ENCODE assay signal across 1 fruit fly cellular context in the genomic region with DNA sequence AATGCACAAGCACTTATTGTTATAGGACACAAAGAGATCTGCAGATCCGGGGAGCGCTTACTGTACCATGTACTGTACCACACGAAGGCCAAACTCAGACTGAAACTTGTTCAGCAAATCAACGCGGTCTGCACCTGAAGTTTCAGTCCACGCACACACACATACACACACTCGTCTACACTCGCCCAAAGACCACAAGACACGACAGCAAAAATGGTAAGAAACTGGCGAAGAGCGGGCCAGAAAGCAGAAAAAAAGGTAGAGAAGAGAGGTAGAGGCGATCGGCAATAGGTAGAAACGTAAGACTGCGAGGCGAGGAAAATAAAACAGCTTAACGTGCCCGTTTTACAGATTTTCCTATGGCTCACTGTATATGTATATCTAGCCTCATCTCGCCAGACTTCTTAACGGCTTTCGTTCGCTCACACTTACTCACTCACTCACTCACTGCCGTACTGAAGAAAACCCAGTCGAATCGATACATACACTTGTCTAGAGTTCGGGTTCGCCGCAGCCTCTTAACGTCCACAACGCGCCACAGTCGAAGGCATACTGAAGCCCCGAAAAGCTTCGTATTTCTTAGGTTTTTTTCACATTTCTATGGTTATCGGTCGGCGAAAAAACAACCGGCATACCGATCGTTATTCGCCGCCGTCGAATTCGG.
A peak's percentile ranks its signal among the peaks of the same experiment; 100 is the strongest.
TF ChIP-seq lines count a peak whose summit lies in the region.

A gene (minus strand): TSS at position 553 of the 664 bp plus-strand sequence.

TF ChIP-seq in whole organism, embryonic, 481 proteins besides CTCF, POLR2A, EP300 and RAD21 (continued from another document):
- no peak for TF ChIP-seq Antp (GFP tag; optimal IDR thresholded peaks at IDR 0.05; lab: Kevin White, UChicago)
- 0 out of 3 replicates have a peak, but pooled peaks have one; percentile 16 for TF ChIP-seq z (GFP tag; IDR thresholded peaks at IDR 0.05; lab: Robert Waterston, UW)
- peak; percentile 73 for TF ChIP-seq cg (GFP tag; optimal IDR thresholded peaks at IDR 0.05; lab: Kevin White, UChicago)
- TF ChIP-seq zen2 (GFP tag; IDR thresholded peaks at IDR 0.05; lab: Robert Waterston, UW; ENCODE audit: partially characterized antibody) = 0 out of 3 replicates have a peak, but pooled peaks have one; percentile 12
- TF ChIP-seq pros (GFP tag; optimal IDR thresholded peaks at IDR 0.05; lab: Kevin White, UChicago) = peak; percentile 95
- TF ChIP-seq nom (GFP tag; optimal IDR thresholded peaks at IDR 0.05; lab: Kevin White, UChicago) = peak; percentile 43
- TF ChIP-seq prd (optimal IDR thresholded peaks at IDR 0.05; lab: Kevin White, UChicago) = no peak
- TF ChIP-seq prd (GFP tag; IDR thresholded peaks at IDR 0.05; lab: Robert Waterston, UW) = 0 out of 3 replicates have a peak, but pooled peaks have one; percentile 9
- TF ChIP-seq Dll (GFP tag; IDR thresholded peaks at IDR 0.05; lab: Robert Waterston, UW; ENCODE audit: partially characterized antibody) = 0 out of 4 replicates have a peak, but pooled peaks have one; percentile 29
- TF ChIP-seq tx (GFP tag; optimal IDR thresholded peaks at IDR 0.05; lab: Kevin White, UChicago) = no peak
- peak; percentile 26 for TF ChIP-seq zf30C (GFP tag; optimal IDR thresholded peaks at IDR 0.05; lab: Kevin White, UChicago)
- no peak for TF ChIP-seq pzg (GFP tag; optimal IDR thresholded peaks at IDR 0.05; lab: Kevin White, UChicago)
- peak; percentile 27 for TF ChIP-seq D19A (tag; optimal IDR thresholded peaks at IDR 0.05; lab: Kevin White, UChicago)
- TF ChIP-seq chm (GFP tag; IDR thresholded peaks at IDR 0.05; lab: Robert Waterston, UW) = peak; percentile 48; the same call in 1 of the 2 replicates
- TF ChIP-seq psq (GFP tag; optimal IDR thresholded peaks at IDR 0.05; lab: Kevin White, UChicago) = peak; percentile 28
- TF ChIP-seq CG2199 (GFP tag; IDR thresholded peaks at IDR 0.05; lab: Robert Waterston, UW) = 0 out of 3 replicates have a peak, but pooled peaks have one; percentile 6
- no peak for TF ChIP-seq CG6175 (GFP tag; IDR thresholded peaks at IDR 0.05; lab: Robert Waterston, UW)
- no peak for TF ChIP-seq GATAe (GFP tag; conservative IDR thresholded peaks at IDR 0.05; lab: Robert Waterston, UW)
- TF ChIP-seq Deaf1 (tag; optimal IDR thresholded peaks at IDR 0.05; lab: Kevin White, UChicago) = peak; percentile 94
- TF ChIP-seq Jarid2 (GFP tag; optimal IDR thresholded peaks at IDR 0.05; lab: Kevin White, UChicago) = peak; percentile 77
- TF ChIP-seq tll (GFP tag; optimal IDR thresholded peaks at IDR 0.05; lab: Kevin White, UChicago) = no peak
- peak; percentile 55; the same call in 1 of the 4 replicates for TF ChIP-seq chinmo (GFP tag; IDR thresholded peaks at IDR 0.05; lab: Robert Waterston, UW; ENCODE audit: partially characterized antibody)
- no peak for TF ChIP-seq grn (GFP tag; optimal IDR thresholded peaks at IDR 0.05; lab: Kevin White, UChicago)
- peak; percentile 60 for TF ChIP-seq Med (GFP tag; lab: Kevin White, UChicago)
- no peak for TF ChIP-seq twi (tag; optimal IDR thresholded peaks at IDR 0.05; lab: Kevin White, UChicago)
- TF ChIP-seq CG6854 (GFP tag; optimal IDR thresholded peaks at IDR 0.05; lab: Kevin White, UChicago) = no peak
- TF ChIP-seq CG32767 (GFP tag; IDR thresholded peaks at IDR 0.05; lab: Robert Waterston, UW) = peak; percentile 38; the same call in 1 of the 2 replicates
- TF ChIP-seq Hmr (GFP tag; optimal IDR thresholded peaks at IDR 0.05; lab: Kevin White, UChicago) = no peak
- TF ChIP-seq bbx (GFP tag; IDR thresholded peaks at IDR 0.05; lab: Robert Waterston, UW; ENCODE audit: partially characterized antibody) = 0 out of 2 replicates have a peak, but pooled peaks have one; percentile 26
- TF ChIP-seq nerfin-2 (GFP tag; IDR thresholded peaks at IDR 0.05; lab: Robert Waterston, UW; ENCODE audit: partially characterized antibody) = 0 out of 2 replicates have a peak, but pooled peaks have one; percentile 24
- no peak for TF ChIP-seq disco-r (GFP tag; optimal IDR thresholded peaks at IDR 0.05; lab: Kevin White, UChicago)
- TF ChIP-seq h (optimal IDR thresholded peaks at IDR 0.05; lab: Kevin White, UChicago) = no peak
- no peak for TF ChIP-seq CG15479 (GFP tag; optimal IDR thresholded peaks at IDR 0.05; lab: Kevin White, UChicago)
- TF ChIP-seq CG17186 (GFP tag; optimal IDR thresholded peaks at IDR 0.05; lab: Kevin White, UChicago) = no peak
- peak; percentile 26; the same call in 1 of the 2 replicates for TF ChIP-seq Bgb (GFP tag; IDR thresholded peaks at IDR 0.05; lab: Robert Waterston, UW; ENCODE audit: partially characterized antibody)
- TF ChIP-seq CG1602 (GFP tag; optimal IDR thresholded peaks at IDR 0.05; lab: Kevin White, UChicago) = no peak
- TF ChIP-seq Trl (optimal IDR thresholded peaks at IDR 0.05; lab: Kevin White, UChicago) = peak in 1 of 2 experiments; percentile 46
- no peak for TF ChIP-seq Trl (GFP tag; optimal IDR thresholded peaks at IDR 0.05; lab: Kevin White, UChicago)
- peak; percentile 20; the same call in 1 of the 2 replicates for TF ChIP-seq rib (GFP tag; IDR thresholded peaks at IDR 0.05; lab: Robert Waterston, UW)
- peak; percentile 57 for TF ChIP-seq CG10543 (GFP tag; optimal IDR thresholded peaks at IDR 0.05; lab: Kevin White, UChicago)
- no peak for TF ChIP-seq CG14860 (GFP tag; IDR thresholded peaks at IDR 0.05; lab: Robert Waterston, UW; ENCODE audit: partially characterized antibody)
- TF ChIP-seq Elba2 (GFP tag; optimal IDR thresholded peaks at IDR 0.05; lab: Kevin White, UChicago) = peak; percentile 49
- TF ChIP-seq vvl (GFP tag; IDR thresholded peaks at IDR 0.05; lab: Robert Waterston, UW) = 0 out of 2 replicates have a peak, but pooled peaks have one; percentile 37
- no peak for TF ChIP-seq Awh (GFP tag; IDR thresholded peaks at IDR 0.05; lab: Robert Waterston, UW)
TF ChIP-seq in whole organism, embryonic: peak in this region for 39.
